Fruit fly (Drosophila melanogaster) whole organism, wandering third instar larva: Measurements from ENCODE around the gene Fas3.

ENCODE experiments used
- Abd-B ChIP-seq: fragments of >200 bp; optimal IDR thresholded peaks from 2 replicates; lab custom pipeline; 2017; ENCODE audit warnings: missing biosample characterization, missing genetic modification characterization
- CG9705 ChIP-seq: fragments of 200-800 bp; sonication (Bioruptor generic); optimal IDR thresholded peaks from 2 replicates; lab custom pipeline; 2018; ENCODE audit warnings: missing biosample characterization, mild to moderate bottlenecking, missing genetic modification characterization
- CrebA ChIP-seq: fragments of 200-800 bp; sonication (Bioruptor generic); optimal IDR thresholded peaks from 2 replicates; lab custom pipeline; 2016; ENCODE audit warnings: missing biosample characterization, mild to moderate bottlenecking, missing genetic modification characterization, borderline replicate concordance
- Dfd ChIP-seq: fragments of >200 bp; optimal IDR thresholded peaks from 2 replicates; lab custom pipeline; 2017; ENCODE audit warnings: missing biosample characterization, missing genetic modification characterization
- Dif ChIP-seq: fragments of 200-275, 200-300 bp; sonication (Bioruptor generic); optimal IDR thresholded peaks from 2 replicates; lab custom pipeline; 2018; ENCODE audit warnings: missing biosample characterization, missing genetic modification characterization; ENCODE audit not compliant: partially characterized antibody
- GATAd ChIP-seq: sonication (Bioruptor generic); optimal IDR thresholded peaks from 2 replicates; lab custom pipeline; 2016; ENCODE audit warnings: missing biosample characterization, missing genetic modification characterization
- HLH106 ChIP-seq: fragments of 200-800 bp; optimal IDR thresholded peaks from 3 replicates; lab custom pipeline; 2019; ENCODE audit warnings: missing biosample characterization, mild to moderate bottlenecking, missing genetic modification characterization, moderate library complexity
- Hnf4 ChIP-seq: fragments of 200-800 bp; sonication (Bioruptor generic); optimal IDR thresholded peaks from 2 replicates; lab custom pipeline; 2016; ENCODE audit warnings: missing biosample characterization, mild to moderate bottlenecking, missing genetic modification characterization
- Hr78 ChIP-seq: fragments of >200 bp; optimal IDR thresholded peaks from 2 replicates; lab custom pipeline; 2017; ENCODE audit warnings: missing biosample characterization, missing genetic modification characterization
- Hr83 ChIP-seq: fragments of 200-300 bp; sonication (Bioruptor generic); optimal IDR thresholded peaks from 2 replicates; lab custom pipeline; 2016; ENCODE audit warnings: missing biosample characterization, mild to moderate bottlenecking, missing genetic modification characterization, moderate library complexity; ENCODE audit not compliant: poor library complexity, severe bottlenecking
- Jra ChIP-seq: sonication (Bioruptor generic); optimal IDR thresholded peaks from 2 replicates; lab custom pipeline; 2016; ENCODE audit warnings: missing biosample characterization, missing genetic modification characterization
- Myc ChIP-seq: fragments of >200 bp; optimal IDR thresholded peaks from 2 replicates; lab custom pipeline; 2017
- N ChIP-seq: fragments of >200 bp; optimal IDR thresholded peaks from 2 replicates; lab custom pipeline; 2018; ENCODE audit warnings: missing biosample characterization, missing external identifiers, missing genetic modification characterization
- Rel ChIP-seq, 2 experiments: fragments of 200-800 bp; sonication (Bioruptor generic) in 1 of 2; optimal IDR thresholded peaks; 2 replicates in 1 of 2; 3 replicates in 1 of 2; lab custom pipeline; 2016 to 2019; ENCODE audit warnings: mild to moderate bottlenecking in 2 of 2, missing biosample characterization in 2 of 2, missing genetic modification characterization in 2 of 2, moderate library complexity in 1 of 2
- Sp1 ChIP-seq: fragments of 200-800 bp; sonication (Bioruptor generic); optimal IDR thresholded peaks from 3 replicates; lab custom pipeline; 2019; ENCODE audit warnings: missing biosample characterization, mild to moderate bottlenecking, missing genetic modification characterization, moderate library complexity
- Vsx2 ChIP-seq: fragments of 200-300, 225-300 bp; sonication (Bioruptor generic); optimal IDR thresholded peaks from 2 replicates; lab custom pipeline; 2018; ENCODE audit warnings: missing biosample characterization, missing genetic modification characterization; ENCODE audit not compliant: partially characterized antibody
- br ChIP-seq: fragments of 200-800 bp; sonication (Bioruptor generic); optimal IDR thresholded peaks from 2 replicates; lab custom pipeline; 2016; ENCODE audit warnings: missing biosample characterization, missing genetic modification characterization
- brk ChIP-seq: fragments of 200-800 bp; sonication (Bioruptor generic); optimal IDR thresholded peaks from 2 replicates; lab custom pipeline; 2016; ENCODE audit warnings: missing biosample characterization, mild to moderate bottlenecking, missing genetic modification characterization
- dl ChIP-seq, 2 experiments: fragments of 175-275, 200-275 bp in 1 of 2; fragments of 200-275 bp in 1 of 2; sonication (Bioruptor generic); optimal IDR thresholded peaks; lab custom pipeline; 2018; ENCODE audit warnings: mild to moderate bottlenecking in 2 of 2, missing biosample characterization in 2 of 2, missing genetic modification characterization in 2 of 2, moderate library complexity in 2 of 2; ENCODE audit not compliant: partially characterized antibody in 2 of 2, insufficient read depth in 1 of 2
- dmrt93B ChIP-seq: fragments of 200-800 bp; sonication (Bioruptor generic); optimal IDR thresholded peaks from 2 replicates; lab custom pipeline; 2018; ENCODE audit warnings: missing biosample characterization, mild to moderate bottlenecking, missing genetic modification characterization
- dsf ChIP-seq: sonication (Bioruptor generic); optimal IDR thresholded peaks from 2 replicates; lab custom pipeline; 2016; ENCODE audit warnings: missing biosample characterization, missing genetic modification characterization, borderline replicate concordance
- ey ChIP-seq: fragments of 200-800 bp; sonication (Bioruptor generic); optimal IDR thresholded peaks from 2 replicates; lab custom pipeline; 2016; ENCODE audit warnings: missing biosample characterization, missing genetic modification characterization
- foxo ChIP-seq, 2 experiments: fragments of 200-800 bp; sonication (Bioruptor generic); optimal IDR thresholded peaks; 2 replicates in 1 of 2; 3 replicates in 1 of 2; lab custom pipeline; 2016 to 2017; ENCODE audit warnings: missing biosample characterization in 2 of 2, missing genetic modification characterization in 2 of 2
- fru ChIP-seq: fragments of 200-800 bp; sonication (Bioruptor generic); optimal IDR thresholded peaks from 3 replicates; lab custom pipeline; 2016; ENCODE audit warnings: missing biosample characterization, mild to moderate bottlenecking, missing genetic modification characterization
- jim ChIP-seq: fragments of 175-275, 200-325 bp; sonication (Bioruptor generic); optimal IDR thresholded peaks from 2 replicates; lab custom pipeline; 2016; ENCODE audit warnings: missing biosample characterization, mild to moderate bottlenecking, missing genetic modification characterization
- psq ChIP-seq: fragments of 200-800 bp; sonication (Bioruptor generic); optimal IDR thresholded peaks from 3 replicates; lab custom pipeline; 2017; ENCODE audit warnings: missing biosample characterization, mild to moderate bottlenecking, missing genetic modification characterization, moderate library complexity
- rgr ChIP-seq: fragments of 200-800 bp; sonication (Bioruptor generic); optimal IDR thresholded peaks from 3 replicates; lab custom pipeline; 2016; ENCODE audit warnings: missing biosample characterization, mild to moderate bottlenecking, missing genetic modification characterization
- sage ChIP-seq: fragments of 200-800 bp; sonication (Bioruptor generic); optimal IDR thresholded peaks from 2 replicates; lab custom pipeline; 2016; ENCODE audit warnings: missing biosample characterization, mild to moderate bottlenecking, missing genetic modification characterization
- sv ChIP-seq: fragments of 200-800 bp; sonication (Bioruptor generic); optimal IDR thresholded peaks from 3 replicates; lab custom pipeline; 2016; ENCODE audit warnings: missing biosample characterization, missing genetic modification characterization
- tai ChIP-seq: sonication (Bioruptor generic); optimal IDR thresholded peaks from 2 replicates; lab custom pipeline; 2016; ENCODE audit warnings: missing biosample characterization, missing genetic modification characterization

The Fas3 gene

dm6 chr2L:18389987-18390386, 70.1 kb downstream of the Fas3 start:
- no peak for TF ChIP-seq N (GFP tag; lab: Kevin White, UChicago)
- TF ChIP-seq rgr (GFP tag; lab: Kevin White, UChicago): no peak
- no peak for TF ChIP-seq GATAd (GFP tag; lab: Kevin White, UChicago)
- no peak for TF ChIP-seq Abd-B (GFP tag; lab: Kevin White, UChicago)
- no peak for TF ChIP-seq Vsx2
- no peak for TF ChIP-seq Hr78
- no peak for TF ChIP-seq jim
- TF ChIP-seq fru (GFP tag; lab: Kevin White, UChicago): no peak
- TF ChIP-seq Hnf4 (GFP tag; lab: Kevin White, UChicago): no peak
- no peak for TF ChIP-seq sv (GFP tag; lab: Kevin White, UChicago)
- TF ChIP-seq psq: no peak

DNA sequence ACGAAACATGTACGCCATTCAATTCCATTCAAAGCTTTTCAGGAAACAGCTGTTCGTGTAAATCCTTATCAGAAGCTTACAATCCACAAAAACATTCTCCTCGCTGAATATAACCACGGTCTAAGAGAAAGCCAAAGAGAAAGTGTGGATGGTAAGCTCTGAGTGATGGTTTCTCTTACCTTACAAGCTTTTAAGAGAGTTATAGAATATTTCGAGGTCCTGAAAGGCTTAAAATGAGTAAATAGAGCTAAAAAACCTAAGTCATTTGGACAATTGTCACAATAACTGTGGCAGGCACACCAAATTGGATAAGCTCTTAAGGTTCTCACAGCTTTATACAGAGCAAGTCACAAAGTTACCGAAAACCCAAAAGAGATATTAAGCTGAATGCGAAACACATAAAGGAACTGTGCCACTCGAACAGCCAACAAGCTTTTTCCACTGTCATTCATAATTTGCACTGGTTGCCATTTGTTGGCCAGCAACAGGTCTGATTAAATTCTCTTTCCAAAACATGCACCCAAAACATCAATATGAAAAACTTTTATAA, 75.4 kb downstream of the Fas3 start:
- TF ChIP-seq Abd-B (GFP tag; lab: Kevin White, UChicago): no peak
- TF ChIP-seq sage (GFP tag; lab: Kevin White, UChicago): no peak
- no peak for TF ChIP-seq Sp1 (GFP tag; lab: Kevin White, UChicago)
- TF ChIP-seq Hr83 (GFP tag; lab: Kevin White, UChicago): no peak
- TF ChIP-seq dl (GFP tag; optimal IDR thresholded peaks at IDR 0.05; lab: Kevin White, UChicago; ENCODE audit: insufficient read depth in 1 of 2, partially characterized antibody in 2 of 2): no peak
- no peak for TF ChIP-seq Dfd (GFP tag; lab: Kevin White, UChicago)
- TF ChIP-seq dsf (GFP tag; lab: Kevin White, UChicago): no peak
- no peak for TF ChIP-seq N (GFP tag; lab: Kevin White, UChicago)
- no peak for TF ChIP-seq dmrt93B (GFP tag; lab: Kevin White, UChicago)
- TF ChIP-seq Dif: no peak
- TF ChIP-seq Hnf4 (GFP tag; lab: Kevin White, UChicago): no peak
- TF ChIP-seq foxo (GFP tag; optimal IDR thresholded peaks at IDR 0.05; lab: Kevin White, UChicago): no peak
- no peak for TF ChIP-seq tai (GFP tag; lab: Kevin White, UChicago)
- no peak for TF ChIP-seq fru (GFP tag; lab: Kevin White, UChicago)
- no peak for TF ChIP-seq br (GFP tag; lab: Kevin White, UChicago)
- TF ChIP-seq CG9705 (GFP tag; lab: Kevin White, UChicago): no peak
- no peak for TF ChIP-seq Hr78
- no peak for TF ChIP-seq Jra (GFP tag; lab: Kevin White, UChicago)
- TF ChIP-seq, all 38 proteins: peak for 0

dm6 chr2L:18441220-18441619, 121.3 kb downstream of the Fas3 start:
- TF ChIP-seq Dif (no peak), Jra (GFP tag; lab: Kevin White, UChicago) (no peak), HLH106 (peak; percentile 12), Dfd (GFP tag; lab: Kevin White, UChicago) (no peak), GATAd (GFP tag; lab: Kevin White, UChicago) (no peak), Rel (GFP tag; optimal IDR thresholded peaks at IDR 0.05; lab: Kevin White, UChicago) (no peak), Rel (tag; optimal IDR thresholded peaks at IDR 0.05; lab: Kevin White, UChicago) (no peak), brk (no peak), Myc (lab: Kevin White, UChicago) (no peak), CG9705 (GFP tag; lab: Kevin White, UChicago) (no peak), Sp1 (GFP tag; lab: Kevin White, UChicago) (no peak), Hr83 (GFP tag; lab: Kevin White, UChicago) (no peak), ey (GFP tag; lab: Kevin White, UChicago) (no peak), Hr78 (no peak), Abd-B (GFP tag; lab: Kevin White, UChicago) (no peak), CrebA (GFP tag; lab: Kevin White, UChicago) (no peak), Vsx2 (no peak), sv (GFP tag; lab: Kevin White, UChicago) (no peak), foxo (GFP tag; optimal IDR thresholded peaks at IDR 0.05; lab: Kevin White, UChicago) (peak in 1 of 2 experiments; percentile 44), fru (GFP tag; lab: Kevin White, UChicago) (peak; percentile 16)
